Worm (Caenorhabditis elegans): ENCODE measurements around the gene sra-12.
A peak's percentile ranks its signal among the peaks of the same experiment; 100 is the strongest.

Gene sra-12

ce11 chrII:10949383-10949782, 45.1 kb upstream of the sra-12 start:
- no peak for TF ChIP-seq ceh-16 (tag; optimal IDR thresholded peaks at IDR 0.05)

- TF ChIP-seq nhr-237 (tag; optimal IDR thresholded peaks at IDR 0.05) (no peak), egl-27 (tag; optimal IDR thresholded peaks at IDR 0.05) (no peak), sem-4 (tag; optimal IDR thresholded peaks at IDR 0.05) (no peak), ceh-82 (tag; optimal IDR thresholded peaks at IDR 0.05) (no peak)
Observed at ce11 chrII:10948236-10949025, 44.2 kb upstream of the sra-12 start.

- TF ChIP-seq nhr-6 (tag; optimal IDR thresholded peaks at IDR 0.05) (no peak), Y55F3AM.14 (GFP tag; optimal IDR thresholded peaks at IDR 0.05) (no peak), unc-62 (GFP tag; optimal IDR thresholded peaks at IDR 0.05) (no peak)
Observed at ce11 chrII:10947317-10947716, 43.0 kb upstream of the sra-12 start, which contains the start of the genes tceb-3 and gskl-1. Gene tceb-3, minus strand, starts transcription at chrII:10947417. Gene gskl-1, plus strand, starts transcription at chrII:10947559.

ce11 chrII:10946848-10947247, 42.6 kb upstream of the sra-12 start:
- no peak for TF ChIP-seq ceh-82 (tag; optimal IDR thresholded peaks at IDR 0.05)
- TF ChIP-seq ama-1 (optimal IDR thresholded peaks at IDR 0.05): no peak
- peak; percentile 58 for TF ChIP-seq C34F6.9 (tag; optimal IDR thresholded peaks at IDR 0.05)
- TF ChIP-seq nhr-23 (tag; optimal IDR thresholded peaks at IDR 0.05): no peak
- peak; percentile 44 for TF ChIP-seq sem-4 (tag; optimal IDR thresholded peaks at IDR 0.05)
- no peak for TF ChIP-seq elt-1 (tag; optimal IDR thresholded peaks at IDR 0.05)
- TF ChIP-seq skn-1 (tag; optimal IDR thresholded peaks at IDR 0.05): no peak
- peak; percentile 68 for TF ChIP-seq mab-5 (tag; optimal IDR thresholded peaks at IDR 0.05)
- no peak for TF ChIP-seq unc-39 (tag; optimal IDR thresholded peaks at IDR 0.05)
- TF ChIP-seq nhr-25 (tag; optimal IDR thresholded peaks at IDR 0.05): peak; percentile 2
- peak in 1 of 2 experiments; percentile 23 for TF ChIP-seq mdl-1 (tag; optimal IDR thresholded peaks at IDR 0.05)
- no peak for TF ChIP-seq nhr-77 (tag; optimal IDR thresholded peaks at IDR 0.05)
- no peak for TF ChIP-seq dmd-4 (tag; optimal IDR thresholded peaks at IDR 0.05)
- peak; percentile 16 for TF ChIP-seq ztf-4 (tag; optimal IDR thresholded peaks at IDR 0.05)
- peak; percentile 6 for TF ChIP-seq F13H6.1 (tag; optimal IDR thresholded peaks at IDR 0.05)
- TF ChIP-seq ztf-1 (GFP tag; conservative IDR thresholded peaks at IDR 0.05): no peak
- peak; percentile 11 for TF ChIP-seq sma-9 (GFP tag; optimal IDR thresholded peaks at IDR 0.05)
- TF ChIP-seq sma-9 (tag; optimal IDR thresholded peaks at IDR 0.05): no peak
- TF ChIP-seq lsy-2 (tag; optimal IDR thresholded peaks at IDR 0.05): peak in 1 of 2 experiments; percentile 50
- TF ChIP-seq lin-39 (tag; optimal IDR thresholded peaks at IDR 0.05): peak; percentile 84
- TF ChIP-seq ceh-16 (tag; optimal IDR thresholded peaks at IDR 0.05): peak; percentile 20
- TF ChIP-seq egl-27 (tag; optimal IDR thresholded peaks at IDR 0.05): no peak
- no peak for TF ChIP-seq R02D3.7 (tag; optimal IDR thresholded peaks at IDR 0.05)
- TF ChIP-seq unc-55 (GFP tag; optimal IDR thresholded peaks at IDR 0.05): peak; percentile 57
- TF ChIP-seq fos-1 (tag; optimal IDR thresholded peaks at IDR 0.05): peak; percentile 28
- TF ChIP-seq nhr-10 (tag; optimal IDR thresholded peaks at IDR 0.05): no peak
- TF ChIP-seq nhr-12 (tag; optimal IDR thresholded peaks at IDR 0.05): no peak
- no peak for TF ChIP-seq unc-62 (GFP tag; optimal IDR thresholded peaks at IDR 0.05)
- peak; percentile 64 for TF ChIP-seq nhr-129 (tag; optimal IDR thresholded peaks at IDR 0.05)

ce11 chrII:10945446-10945845, 41.2 kb upstream of the sra-12 start:
- TF ChIP-seq ama-1 (optimal IDR thresholded peaks at IDR 0.05) (no peak), peb-1 (tag; optimal IDR thresholded peaks at IDR 0.05) (no peak), blmp-1 (tag; optimal IDR thresholded peaks at IDR 0.05; ENCODE audit: insufficient read depth) (peak; percentile 35), unc-55 (GFP tag; optimal IDR thresholded peaks at IDR 0.05) (peak; percentile 19), nhr-129 (tag; optimal IDR thresholded peaks at IDR 0.05) (no peak), unc-39 (tag; optimal IDR thresholded peaks at IDR 0.05) (no peak), nhr-237 (tag; optimal IDR thresholded peaks at IDR 0.05) (no peak), sem-4 (tag; optimal IDR thresholded peaks at IDR 0.05) (no peak), lin-11 (tag; optimal IDR thresholded peaks at IDR 0.05) (no peak)

All from whole organism, L2 larva.